Worm (Caenorhabditis elegans) whole organism, L2 larva: ENCODE data around the gene ugt-29.
A peak's percentile ranks its signal among the peaks of the same experiment; 100 is the strongest.

Experiments used
- C34F6.9 ChIP-seq: fragments of 150-350 bp; optimal IDR thresholded peaks from 2 replicates; lab custom pipeline; 2014; ENCODE audit warnings: missing biosample characterization, missing genetic modification characterization
- F13H6.1 ChIP-seq: sonication (generic microtip); optimal IDR thresholded peaks from 2 replicates; lab custom pipeline; 2016; ENCODE audit warnings: missing genetic modification characterization, missing compliant biosample characterization
- R02D3.7 ChIP-seq: fragments of 150-350 bp; optimal IDR thresholded peaks from 2 replicates; lab custom pipeline; 2014; ENCODE audit warnings: missing biosample characterization, missing genetic modification characterization
- aly-2 ChIP-seq: fragments of 150-350 bp; optimal IDR thresholded peaks from 2 replicates; lab custom pipeline; 2014; ENCODE audit warnings: missing biosample characterization, missing genetic modification characterization
- ama-1 ChIP-seq: fragments of 150-350 bp; optimal IDR thresholded peaks from 2 replicates; lab custom pipeline; 2018; ENCODE audit warnings: inconsistent platforms
- blmp-1 ChIP-seq: sonication (generic microtip); optimal IDR thresholded peaks from 2 replicates; lab custom pipeline; 2017; ENCODE audit warnings: missing genetic modification characterization, mild to moderate bottlenecking, missing compliant biosample characterization, antibody characterized with exemption, moderate library complexity; ENCODE audit not compliant: insufficient read depth
- ceh-16 ChIP-seq: fragments of 150-350 bp; optimal IDR thresholded peaks from 2 replicates; lab custom pipeline; 2014; ENCODE audit warnings: missing biosample characterization, missing genetic modification characterization
- crh-2 ChIP-seq: sonication (generic microtip); optimal IDR thresholded peaks from 2 replicates; lab custom pipeline; 2017; ENCODE audit warnings: missing biosample characterization, missing genetic modification characterization
- dmd-4 ChIP-seq: sonication (generic microtip); optimal IDR thresholded peaks from 2 replicates; lab custom pipeline; 2017; ENCODE audit warnings: missing biosample characterization, missing genetic modification characterization
- egl-27 ChIP-seq: sonication (generic microtip); optimal IDR thresholded peaks from 3 replicates; lab custom pipeline; 2017; ENCODE audit warnings: missing biosample characterization, missing genetic modification reagents, missing genetic modification characterization
- elt-1 ChIP-seq: fragments of 150-350 bp; optimal IDR thresholded peaks from 2 replicates; lab custom pipeline; 2014; ENCODE audit warnings: missing biosample characterization, missing genetic modification characterization
- elt-3 ChIP-seq: sonication (generic microtip); optimal IDR thresholded peaks from 2 replicates; lab custom pipeline; 2017; ENCODE audit warnings: missing biosample characterization, missing genetic modification characterization
- fos-1 ChIP-seq: fragments of 150-350 bp; optimal IDR thresholded peaks from 2 replicates; lab custom pipeline; 2014; ENCODE audit warnings: missing biosample characterization, missing genetic modification characterization
- gmeb-1 ChIP-seq: fragments of 150-350 bp; optimal IDR thresholded peaks from 2 replicates; lab custom pipeline; 2014; ENCODE audit warnings: missing biosample characterization, missing genetic modification characterization
- lin-13 ChIP-seq: fragments of 150-350 bp; optimal IDR thresholded peaks from 2 replicates; lab custom pipeline; 2014; ENCODE audit warnings: missing biosample characterization, missing genetic modification reagents, missing genetic modification characterization
- lin-39 ChIP-seq: fragments of 150-350 bp; optimal IDR thresholded peaks from 2 replicates; lab custom pipeline; 2014; ENCODE audit warnings: missing biosample characterization, missing genetic modification reagents, missing genetic modification characterization
- mab-5 ChIP-seq: fragments of 150-350 bp; optimal IDR thresholded peaks from 2 replicates; lab custom pipeline; 2014; ENCODE audit warnings: missing biosample characterization, missing genetic modification characterization
- nhr-10 ChIP-seq: sonication (generic microtip); optimal IDR thresholded peaks from 2 replicates; lab custom pipeline; 2017; ENCODE audit warnings: missing biosample characterization, missing genetic modification characterization
- nhr-11 ChIP-seq: fragments of 150-350 bp; optimal IDR thresholded peaks from 2 replicates; lab custom pipeline; 2014; ENCODE audit warnings: missing biosample characterization, missing genetic modification characterization
- nhr-12 ChIP-seq: fragments of 150-350 bp; optimal IDR thresholded peaks from 2 replicates; lab custom pipeline; 2014; ENCODE audit warnings: missing biosample characterization, missing genetic modification characterization
- nhr-21 ChIP-seq: fragments of 150-350 bp; optimal IDR thresholded peaks from 2 replicates; lab custom pipeline; 2014; ENCODE audit warnings: missing biosample characterization, missing genetic modification characterization
- nhr-23 ChIP-seq: fragments of 150-350 bp; optimal IDR thresholded peaks from 2 replicates; lab custom pipeline; 2014; ENCODE audit warnings: missing biosample characterization, missing genetic modification reagents, missing genetic modification characterization
- nhr-237 ChIP-seq: fragments of 150-350 bp; optimal IDR thresholded peaks from 2 replicates; lab custom pipeline; 2014; ENCODE audit warnings: missing biosample characterization, missing genetic modification characterization
- nhr-25 ChIP-seq: fragments of 150-350 bp; sonication (generic microtip); optimal IDR thresholded peaks from 3 replicates; lab custom pipeline; 2014; ENCODE audit warnings: missing biosample characterization, missing genetic modification characterization
- nhr-6 ChIP-seq: fragments of 150-350 bp; optimal IDR thresholded peaks from 2 replicates; lab custom pipeline; 2014; ENCODE audit warnings: missing biosample characterization, missing genetic modification characterization
- nhr-77 ChIP-seq: fragments of 150-350 bp; optimal IDR thresholded peaks from 2 replicates; lab custom pipeline; 2014; ENCODE audit warnings: missing biosample characterization, missing genetic modification characterization
- peb-1 ChIP-seq: fragments of 150-350 bp; optimal IDR thresholded peaks from 2 replicates; lab custom pipeline; 2014; ENCODE audit warnings: missing biosample characterization, missing genetic modification characterization
- sem-4 ChIP-seq: fragments of 150-350 bp; optimal IDR thresholded peaks from 2 replicates; lab custom pipeline; 2014; ENCODE audit warnings: missing biosample characterization, missing genetic modification reagents, missing genetic modification characterization
- skn-1 ChIP-seq: sonication (generic microtip); optimal IDR thresholded peaks from 2 replicates; lab custom pipeline; 2017; ENCODE audit warnings: missing biosample characterization, missing genetic modification characterization
- snpc-4 ChIP-seq: fragments of 150-350 bp; optimal IDR thresholded peaks from 2 replicates; lab custom pipeline; 2014; ENCODE audit warnings: missing biosample characterization, missing genetic modification characterization
- unc-39 ChIP-seq: fragments of 150-350 bp; optimal IDR thresholded peaks from 2 replicates; lab custom pipeline; 2014; ENCODE audit warnings: missing biosample characterization, missing genetic modification characterization
- unc-55 ChIP-seq: fragments of 150-350 bp; sonication (generic microtip); optimal IDR thresholded peaks from 3 replicates; lab custom pipeline; 2014; ENCODE audit warnings: missing biosample characterization, missing genetic modification reagents, missing genetic modification characterization
- unc-62 ChIP-seq: fragments of 150-350 bp; optimal IDR thresholded peaks from 2 replicates; lab custom pipeline; 2014; ENCODE audit warnings: missing biosample characterization, missing genetic modification reagents, missing genetic modification characterization
- zag-1 ChIP-seq: fragments of 150-350 bp; optimal IDR thresholded peaks from 2 replicates; lab custom pipeline; 2014; ENCODE audit warnings: missing biosample characterization, missing genetic modification characterization
- ztf-4 ChIP-seq: fragments of 150-350 bp; optimal IDR thresholded peaks from 2 replicates; lab custom pipeline; 2014; ENCODE audit warnings: missing biosample characterization, missing genetic modification characterization

The ugt-29 gene

DNA sequence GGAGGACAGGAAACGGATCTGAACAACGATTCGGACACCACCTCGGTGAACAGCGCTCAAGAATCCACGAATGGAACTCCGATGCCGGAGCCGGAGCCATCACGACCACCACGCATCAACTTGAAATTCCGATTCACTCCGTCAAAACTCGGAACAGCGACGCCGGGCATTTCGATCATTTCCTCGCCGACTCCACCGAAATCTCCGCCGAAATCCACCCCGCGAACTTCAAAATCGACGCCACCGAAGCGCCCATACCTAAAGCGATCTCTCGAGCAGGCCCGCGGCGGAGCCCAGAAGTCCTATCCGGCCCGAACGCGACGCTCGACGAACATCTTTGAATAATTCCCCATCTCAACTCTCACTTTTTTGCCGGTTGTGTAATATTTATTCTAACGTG is 9.9 kb downstream of the ugt-29 start:
- TF ChIP-seq blmp-1 (no peak), elt-3 (tag; lab: Kevin White, UChicago) (no peak), sem-4 (tag; lab: Kevin White, UChicago) (no peak), nhr-237 (no peak), crh-2 (tag; lab: Kevin White, UChicago) (no peak), snpc-4 (tag; lab: Kevin White, UChicago) (no peak), unc-62 (GFP tag; lab: Kevin White, UChicago) (no peak), unc-55 (GFP tag; lab: Kevin White, UChicago) (no peak), fos-1 (tag; lab: Kevin White, UChicago) (no peak), skn-1 (tag; lab: Kevin White, UChicago) (no peak), nhr-23 (tag; lab: Kevin White, UChicago) (no peak), unc-39 (tag; lab: Kevin White, UChicago) (no peak), mab-5 (tag; lab: Kevin White, UChicago) (no peak), egl-27 (tag; lab: Kevin White, UChicago) (no peak), gmeb-1 (tag; lab: Kevin White, UChicago) (no peak)

ce11 chrV:687384-687783 is 12.0 kb downstream of the ugt-29 start, which contains the start of gene H25P19.1:
H25P19.1 (plus strand) TSS chrV:687684.
- no peak for TF ChIP-seq elt-1 (tag; lab: Kevin White, UChicago)
- TF ChIP-seq R02D3.7 (tag; lab: Kevin White, UChicago): no peak
- no peak for TF ChIP-seq F13H6.1 (tag; lab: Kevin White, UChicago)

DNA sequence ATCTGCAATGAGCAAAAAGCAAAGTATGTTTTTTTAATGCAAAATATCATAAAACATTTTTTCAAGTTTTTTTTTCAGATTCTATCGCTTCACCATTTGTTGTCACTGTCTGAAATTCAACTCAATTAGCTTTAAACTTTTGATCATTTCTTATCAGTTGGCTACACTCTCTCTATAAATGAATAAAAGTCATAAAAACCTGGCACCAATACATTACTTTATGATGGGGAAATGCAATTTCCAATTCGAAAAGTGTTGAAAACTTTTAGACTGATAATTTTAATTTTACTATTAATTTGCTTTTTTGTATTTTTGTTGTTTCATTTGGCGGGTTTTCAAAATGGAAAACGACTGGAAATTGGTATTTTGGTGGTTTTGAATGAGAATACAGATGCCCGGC is 15.5 kb downstream of the ugt-29 start, which contains the start of gene F31F4.1:
Gene F31F4.1 (plus strand): TSS at position 203 of the 400 bp plus-strand sequence.
- TF ChIP-seq nhr-11 (tag; lab: Kevin White, UChicago) (no peak), peb-1 (no peak), lin-39 (no peak), fos-1 (tag; lab: Kevin White, UChicago) (peak; percentile 29), nhr-12 (no peak), ceh-16 (tag; lab: Kevin White, UChicago) (no peak), unc-39 (tag; lab: Kevin White, UChicago) (no peak), nhr-10 (tag; lab: Kevin White, UChicago) (no peak)

DNA sequence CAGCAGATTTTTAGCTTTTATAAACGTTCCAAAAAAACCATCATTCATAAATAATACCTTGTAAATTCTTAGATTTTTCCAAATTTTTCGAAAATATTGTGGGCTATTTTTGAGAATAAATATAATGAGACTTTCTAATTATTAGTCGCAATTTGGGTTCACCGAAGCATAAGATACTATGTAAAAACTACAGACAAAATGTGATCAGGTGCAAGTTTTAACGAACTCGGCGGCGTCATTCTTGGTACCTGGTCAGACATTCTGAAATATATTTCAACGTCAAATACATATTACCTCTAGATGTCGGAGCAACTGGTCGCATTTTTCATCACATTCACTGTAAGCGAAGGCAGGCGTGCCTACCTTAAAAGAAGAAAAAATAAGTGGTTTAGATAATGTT is 17.4 kb downstream of the ugt-29 start, which contains the start of gene srx-23:
Gene srx-23 (plus strand): TSS at position 301 of the 400 bp plus-strand sequence.
- TF ChIP-seq lin-13 (GFP tag; lab: Kevin White, UChicago) (no peak), R02D3.7 (tag; lab: Kevin White, UChicago) (no peak), skn-1 (tag; lab: Kevin White, UChicago) (no peak), elt-1 (tag; lab: Kevin White, UChicago) (no peak), sem-4 (tag; lab: Kevin White, UChicago) (no peak)

DNA sequence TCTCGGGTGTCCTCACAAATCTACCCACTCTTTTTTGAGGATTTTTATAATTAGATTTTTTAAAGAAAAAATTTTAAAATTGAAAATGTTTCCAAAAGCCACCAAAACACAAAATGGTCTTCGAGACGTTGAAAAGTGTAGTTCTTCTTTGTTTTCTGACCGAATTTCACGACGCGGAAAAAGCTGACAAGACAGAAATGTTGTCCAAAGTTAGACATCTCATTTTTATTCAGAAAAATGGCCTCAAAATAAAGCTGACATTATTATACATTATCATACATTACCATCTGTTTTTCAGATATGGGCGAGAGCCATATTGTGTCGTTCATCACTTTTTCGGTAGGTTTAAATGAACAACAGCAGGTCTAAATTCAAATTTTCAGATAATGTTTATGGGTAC is 19.7 kb downstream of the ugt-29 start, which contains the start of gene srx-22:
Gene srx-22 (plus strand): TSS at position 301 of the 400 bp plus-strand sequence.
- TF ChIP-seq elt-1 (tag; lab: Kevin White, UChicago) (no peak), skn-1 (tag; lab: Kevin White, UChicago) (no peak), nhr-21 (tag; lab: Kevin White, UChicago) (no peak), dmd-4 (tag; lab: Kevin White, UChicago) (no peak), C34F6.9 (no peak), nhr-23 (tag; lab: Kevin White, UChicago) (no peak), nhr-77 (no peak), sem-4 (tag; lab: Kevin White, UChicago) (no peak), elt-3 (tag; lab: Kevin White, UChicago) (no peak), egl-27 (tag; lab: Kevin White, UChicago) (no peak), ama-1 (lab: Kevin White, UChicago) (no peak), zag-1 (tag; lab: Kevin White, UChicago) (no peak), ztf-4 (no peak)

DNA sequence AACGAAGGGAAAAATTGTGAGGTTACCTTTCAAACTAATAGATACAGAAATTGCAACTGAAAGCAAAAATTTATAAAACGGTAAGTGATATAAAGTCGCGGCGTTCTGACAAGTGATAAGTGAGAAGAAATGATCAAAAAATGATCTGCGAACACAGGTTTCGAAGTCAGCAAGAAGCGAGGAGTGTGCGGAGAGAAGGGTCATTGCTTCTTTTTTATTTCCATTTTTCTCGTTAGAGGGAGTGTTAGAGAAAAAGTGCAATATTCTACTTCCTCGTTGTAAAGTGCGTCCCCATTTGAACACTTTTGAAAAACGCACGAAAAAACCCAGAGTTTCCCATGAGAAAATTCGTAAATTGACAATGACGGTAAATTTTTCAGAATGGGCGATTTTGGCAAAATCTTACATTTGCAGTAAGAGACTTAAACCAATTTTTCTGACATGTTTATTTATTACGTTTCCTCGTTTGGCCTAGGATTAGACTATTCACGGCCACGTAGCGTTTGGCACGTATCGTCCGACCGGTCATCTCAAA is 22.8 kb downstream of the ugt-29 start, which contains the start of the genes fbxa-72 and srx-21:
Gene fbxa-72 (minus strand): TSS at position 204 of the 535 bp plus-strand sequence.
Gene srx-21 (plus strand): TSS at position 485 of the 535 bp plus-strand sequence.
- TF ChIP-seq fos-1 (tag; lab: Kevin White, UChicago) (peak; percentile 70), aly-2 (tag; lab: Kevin White, UChicago) (no peak), unc-39 (tag; lab: Kevin White, UChicago) (no peak), blmp-1 (no peak), nhr-25 (tag; lab: Kevin White, UChicago) (peak; percentile 42), nhr-10 (tag; lab: Kevin White, UChicago) (no peak), nhr-11 (tag; lab: Kevin White, UChicago) (no peak), mab-5 (tag; lab: Kevin White, UChicago) (no peak), sem-4 (tag; lab: Kevin White, UChicago) (no peak), nhr-21 (tag; lab: Kevin White, UChicago) (no peak), lin-13 (GFP tag; lab: Kevin White, UChicago) (no peak), nhr-6 (tag; lab: Kevin White, UChicago) (no peak)
- TF ChIP-seq, all 48 proteins: peak for 2
